Worm (Caenorhabditis elegans) whole organism, L4 larva: Measurements from ENCODE around the gene T28F3.11.

Experiments used
- Y48G9A.11 ChIP-seq: fragments of 200-800 bp; sonication (Bioruptor generic); IDR thresholded peaks from 2 replicates; pipeline ENCODE4 v1.3.6; 2022; ENCODE audit warnings: missing genetic modification reagents, missing genetic modification characterization, missing compliant biosample characterization
- ceh-62 ChIP-seq: sonication (generic microtip); optimal IDR thresholded peaks from 2 replicates; lab custom pipeline; 2017; ENCODE audit warnings: missing biosample characterization, missing genetic modification characterization
- dve-1 ChIP-seq: sonication (generic microtip); optimal IDR thresholded peaks from 2 replicates; lab custom pipeline; 2017; ENCODE audit warnings: antibody characterized with exemption, mild to moderate bottlenecking, missing genetic modification characterization, missing compliant biosample characterization; ENCODE audit not compliant: insufficient read depth
- egl-27 ChIP-seq: sonication (generic microtip); optimal IDR thresholded peaks from 3 replicates; lab custom pipeline; 2017; ENCODE audit warnings: missing biosample characterization, missing genetic modification reagents, missing genetic modification characterization
- fos-1 ChIP-seq: fragments of 150-350 bp; optimal IDR thresholded peaks from 2 replicates; lab custom pipeline; 2014; ENCODE audit warnings: missing biosample characterization, missing genetic modification characterization
- jun-1 ChIP-seq: fragments of 150-350 bp; optimal IDR thresholded peaks from 2 replicates; lab custom pipeline; 2014; ENCODE audit warnings: missing biosample characterization, missing genetic modification reagents, missing genetic modification characterization
- lin-29 ChIP-seq: fragments of 200-800 bp; sonication (Bioruptor generic); IDR thresholded peaks from 2 replicates; pipeline ENCODE4 v1.3.6; 2022; ENCODE audit warnings: missing genetic modification reagents, missing genetic modification characterization, missing compliant biosample characterization
- lin-39 ChIP-seq: fragments of 150-350 bp; optimal IDR thresholded peaks from 2 replicates; lab custom pipeline; 2014; ENCODE audit warnings: missing biosample characterization, missing genetic modification reagents, missing genetic modification characterization
- mdl-1 ChIP-seq, 2 experiments: fragments of 150-350 bp in 1 of 2; sonication (generic microtip) in 1 of 2; optimal IDR thresholded peaks; 2 replicates each; lab custom pipeline; 2014 to 2017; ENCODE audit warnings: missing biosample characterization in 2 of 2, missing genetic modification characterization in 2 of 2
- sdz-12 ChIP-seq: fragments of 200-800 bp; sonication (Bioruptor generic); optimal IDR thresholded peaks from 2 replicates; lab custom pipeline; 2018; ENCODE audit warnings: mild to moderate bottlenecking, missing genetic modification characterization, missing compliant biosample characterization
- unc-62 ChIP-seq, 3 experiments: fragments of 150-350 bp in 1 of 3; sonication (generic microtip); optimal IDR thresholded peaks in 2 of 3; peaks in 1 of 3; 1 replicate in 1 of 3; 2 replicates in 2 of 3; lab custom pipeline; 2014 to 2017; ENCODE audit warnings: missing biosample characterization in 3 of 3, missing genetic modification characterization in 3 of 3, missing genetic modification reagents in 3 of 3, missing genotype in 1 of 3
- zag-1 ChIP-seq: fragments of 150-350 bp; optimal IDR thresholded peaks from 2 replicates; lab custom pipeline; 2014; ENCODE audit warnings: missing biosample characterization, missing genetic modification characterization
- ztf-11 ChIP-seq: fragments of 150-350 bp; optimal IDR thresholded peaks from 2 replicates; lab custom pipeline; 2014; ENCODE audit warnings: missing biosample characterization, missing genetic modification characterization

DNA sequence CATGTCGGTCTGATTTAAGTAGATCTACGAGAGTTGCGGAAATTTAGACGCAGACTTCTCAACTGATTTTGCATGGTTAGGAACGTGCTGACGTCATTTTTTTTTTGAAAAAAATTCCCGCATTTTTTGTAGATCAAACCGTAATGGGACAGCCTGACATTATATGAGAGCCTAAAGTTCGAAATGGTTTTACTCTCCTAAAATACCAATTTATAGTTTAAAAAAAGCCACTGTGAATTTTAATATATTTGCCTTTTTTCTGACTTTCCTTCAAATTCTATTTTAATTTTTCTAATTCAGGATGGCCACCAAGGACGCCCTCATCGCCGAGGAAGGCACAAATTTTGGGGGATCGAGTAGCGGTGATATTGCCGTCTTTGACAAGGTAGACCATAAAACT, 22.4 kb downstream of the T28F3.11 start, which contains the start of gene atgp-1:
- TF ChIP-seq dve-1 (tag; lab: Kevin White, UChicago) (no peak), jun-1 (tag; lab: Kevin White, UChicago) (no peak), egl-27 (tag; lab: Kevin White, UChicago) (no peak), mdl-1 (tag; optimal IDR thresholded peaks at IDR 0.05; lab: Kevin White, UChicago) (no peak), ztf-11 (no peak), lin-29 (no peak), unc-62 (GFP tag; optimal IDR thresholded peaks at IDR 0.05 in 1 of 2; lab: Kevin White, UChicago) (no peak), unc-62 (tag; optimal IDR thresholded peaks at IDR 0.05; lab: Kevin White, UChicago) (no peak), zag-1 (tag; lab: Kevin White, UChicago) (no peak), sdz-12 (GFP tag; lab: Kevin White, UChicago) (no peak), fos-1 (tag; lab: Kevin White, UChicago) (no peak), Y48G9A.11 (GFP tag; lab: Robert Waterston, UW) (no peak), ceh-62 (no peak), lin-39 (tag; lab: Kevin White, UChicago) (no peak)
